Worm (Caenorhabditis elegans): ENCODE measurements around the gene fbxa-155.
"Not testable (repeated sequence)": the region's sequence is repeated elsewhere in the genome, so short reads cannot be mapped to it uniquely, and the experiment has no call there.

The fbxa-155 gene

ce11 chrIII:10010117-10010516, at the start of gene fbxa-155:
TSS of gene fbxa-155 (minus strand) at chrIII:10010217.
- no peak for TF ChIP-seq unc-62 (GFP tag; optimal IDR thresholded peaks at IDR 0.05)
- no peak for TF ChIP-seq zip-8 (tag; optimal IDR thresholded peaks at IDR 0.05)
- no peak for TF ChIP-seq mls-2 (tag; optimal IDR thresholded peaks at IDR 0.05)
- TF ChIP-seq cnd-1 (tag; optimal IDR thresholded peaks at IDR 0.05), result no peak
- TF ChIP-seq sem-2 (GFP tag; optimal IDR thresholded peaks at IDR 0.05), result no peak
- TF ChIP-seq lsy-2 (tag; optimal IDR thresholded peaks at IDR 0.05), result no peak
- no peak for TF ChIP-seq mep-1 (tag; optimal IDR thresholded peaks at IDR 0.05)
- TF ChIP-seq drap-1 (GFP tag; optimal IDR thresholded peaks at IDR 0.05), result no peak
- no peak for TF ChIP-seq nhr-76 (tag; optimal IDR thresholded peaks at IDR 0.05)
- TF ChIP-seq ceh-39 (tag; optimal IDR thresholded peaks at IDR 0.05), result no peak
- no peak for TF ChIP-seq flh-1 (GFP tag; optimal IDR thresholded peaks at IDR 0.05)
- TF ChIP-seq lin-32 (GFP tag; optimal IDR thresholded peaks at IDR 0.05), result no peak
- no peak for TF ChIP-seq ceh-83 (GFP tag; optimal IDR thresholded peaks at IDR 0.05)
- no peak for TF ChIP-seq hlh-1 (tag; optimal IDR thresholded peaks at IDR 0.05)
- TF ChIP-seq snpc-4 (tag; optimal IDR thresholded peaks at IDR 0.05), result no peak
- no peak for TF ChIP-seq ztf-11 (tag; optimal IDR thresholded peaks at IDR 0.05)
- no peak for TF ChIP-seq sptf-1 (tag; optimal IDR thresholded peaks at IDR 0.05)

ce11 chrIII:10059002-10059401, 49.0 kb upstream of the fbxa-155 start, which contains the start of gene T16G12.8:
TSS of gene T16G12.8 (plus strand) at chrIII:10059302.
- TF ChIP-seq bed-3 (GFP tag; optimal IDR thresholded peaks at IDR 0.05) (no peak), cnd-1 (tag; optimal IDR thresholded peaks at IDR 0.05) (no peak), flh-1 (GFP tag; optimal IDR thresholded peaks at IDR 0.05) (no peak), sptf-1 (tag; optimal IDR thresholded peaks at IDR 0.05) (no peak), nhr-76 (tag; optimal IDR thresholded peaks at IDR 0.05) (no peak), ceh-83 (GFP tag; optimal IDR thresholded peaks at IDR 0.05) (no peak), mep-1 (tag; optimal IDR thresholded peaks at IDR 0.05) (no peak), elt-1 (tag; optimal IDR thresholded peaks at IDR 0.05; ENCODE audit: borderline replicate concordance, insufficient read depth) (no peak), nhr-237 (tag; optimal IDR thresholded peaks at IDR 0.05) (no peak), lin-32 (GFP tag; optimal IDR thresholded peaks at IDR 0.05) (no peak), ceh-39 (tag; optimal IDR thresholded peaks at IDR 0.05) (no peak), sem-2 (GFP tag; optimal IDR thresholded peaks at IDR 0.05) (no peak)

ce11 chrIII:10057518-10057917, 47.5 kb upstream of the fbxa-155 start, which contains the start of gene T16G12.4:
TSS of gene T16G12.4 (plus strand) at chrIII:10057818.
- no peak for TF ChIP-seq zip-8 (tag; optimal IDR thresholded peaks at IDR 0.05)
- TF ChIP-seq blmp-1 (tag; optimal IDR thresholded peaks at IDR 0.05), result no peak

ce11 chrIII:10056033-10056432, 46.0 kb upstream of the fbxa-155 start, which contains the start of gene T16G12.10:
TSS of gene T16G12.10 (minus strand) at chrIII:10056133.
- TF ChIP-seq drap-1 (GFP tag; optimal IDR thresholded peaks at IDR 0.05) (no peak), blmp-1 (tag; optimal IDR thresholded peaks at IDR 0.05) (no peak), tbx-8 (GFP tag; optimal IDR thresholded peaks at IDR 0.05) (no peak), nhr-12 (tag; optimal IDR thresholded peaks at IDR 0.05) (no peak), zip-8 (tag; optimal IDR thresholded peaks at IDR 0.05) (no peak), unc-120 (tag; optimal IDR thresholded peaks at IDR 0.05; ENCODE audit: poor library complexity, severe bottlenecking) (no peak), ceh-39 (tag; optimal IDR thresholded peaks at IDR 0.05) (no peak), mab-5 (tag; optimal IDR thresholded peaks at IDR 0.05) (no peak), ces-1 (GFP tag; optimal IDR thresholded peaks at IDR 0.05) (no peak), mls-2 (tag; optimal IDR thresholded peaks at IDR 0.05) (no peak), ztf-11 (tag; optimal IDR thresholded peaks at IDR 0.05) (no peak), pha-4 (tag; optimal IDR thresholded peaks at IDR 0.05) (no peak), snpc-4 (tag; optimal IDR thresholded peaks at IDR 0.05) (no peak), nhr-237 (tag; optimal IDR thresholded peaks at IDR 0.05) (no peak), elt-3 (tag; optimal IDR thresholded peaks at IDR 0.05) (no peak), unc-62 (GFP tag; optimal IDR thresholded peaks at IDR 0.05) (no peak), nhr-28 (tag; optimal IDR thresholded peaks at IDR 0.05) (no peak), mep-1 (tag; optimal IDR thresholded peaks at IDR 0.05) (no peak)

- TF ChIP-seq ham-2 (GFP tag; optimal IDR thresholded peaks at IDR 0.05); zip-8 (tag; optimal IDR thresholded peaks at IDR 0.05); ztf-11 (tag; optimal IDR thresholded peaks at IDR 0.05): not testable (repeated sequence)
These were observed 43.3 kb upstream of the fbxa-155 start, which contains the start of gene T16G12.12 for ce11 chrIII:10053312-10053711. TSS of gene T16G12.12 (plus strand) at chrIII:10053612.
